Fruit fly (Drosophila melanogaster): ENCODE results near the gene sob.
A peak's percentile ranks its signal among the peaks of the same experiment; 100 is the strongest.

The sob gene

dm6 chr2L:3530186-3530832 lies 50.3 kb downstream of the sob start, which contains the start of the genes Spindly and IFT57:
Spindly (minus strand) TSS chr2L:3530317.
IFT57 (plus strand) TSS chr2L:3530789.
- TF ChIP-seq Dfd (GFP tag; optimal IDR thresholded peaks at IDR 0.05) (no peak), Myc (optimal IDR thresholded peaks at IDR 0.05) (peak; percentile 58)

Data from whole organism, wandering third instar larva.